Worm (Caenorhabditis elegans): ENCODE results near the gene E01B7.2.
"Not testable (repeated sequence)": the region's sequence is repeated elsewhere in the genome, so short reads cannot be mapped to it uniquely, and the experiment has no call there.

DNA sequence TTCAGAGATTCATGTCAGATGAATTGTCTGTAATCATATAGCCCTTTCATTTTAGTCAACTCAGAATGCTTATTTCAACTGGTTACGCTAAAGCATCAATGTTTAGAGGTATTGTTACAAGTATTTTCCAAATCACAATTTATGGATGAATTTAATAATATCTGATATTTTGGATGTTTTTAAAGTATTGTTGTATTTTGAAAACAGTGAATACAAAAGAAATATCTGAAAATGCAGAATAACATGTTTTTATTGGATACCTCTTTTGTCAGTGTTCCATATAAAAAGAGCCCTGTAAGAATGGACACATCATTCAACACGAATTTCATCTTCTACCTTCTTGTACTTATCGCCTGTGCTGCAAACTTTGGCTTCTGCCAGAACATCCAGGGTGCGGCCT is 27.1 kb upstream of the E01B7.2 start, which contains the start of gene C06H5.12:
- not testable (repeated sequence) for TF ChIP-seq him-1, dao-5 (tag; optimal IDR thresholded peaks at IDR 0.05)

All from whole organism, L4/young adult.